Fruit fly (Drosophila melanogaster) whole organism, embryonic: ENCODE measurements around the gene Wdr92.

Experiments used
- Abd-B ChIP-seq: fragments of 200-800 bp; sonication (Bioruptor generic); optimal IDR thresholded peaks from 2 replicates; lab custom pipeline; 2018; ENCODE audit warnings: missing biosample characterization, mild to moderate bottlenecking, missing genetic modification characterization, moderate library complexity
- Adf1 ChIP-seq: fragments of 200-800 bp; sonication (Bioruptor generic); IDR thresholded peaks from 2 replicates; pipeline ENCODE4 v1.3.6; 2022; ENCODE audit warnings: missing biosample characterization, missing genetic modification characterization
- B-H2 ChIP-seq: fragments of 200-800 bp; sonication (Bioruptor generic); optimal IDR thresholded peaks from 2 replicates; lab custom pipeline; 2018; ENCODE audit warnings: missing biosample characterization, mild to moderate bottlenecking, missing genetic modification characterization
- CG10654 ChIP-seq: fragments of 200-800 bp; sonication (Bioruptor generic); optimal IDR thresholded peaks from 2 replicates; lab custom pipeline; 2016; ENCODE audit warnings: missing biosample characterization, missing genetic modification characterization
- CG11560 ChIP-seq: fragments of 200-800 bp; sonication (Bioruptor generic); IDR thresholded peaks from 3 replicates; pipeline ENCODE4 v1.3.6; 2022; ENCODE audit warnings: missing biosample characterization, missing genetic modification characterization
- CG12155 ChIP-seq: fragments of 200-800 bp; sonication (Bioruptor generic); optimal IDR thresholded peaks from 3 replicates; lab custom pipeline; 2016; ENCODE audit warnings: missing biosample characterization, missing genetic modification characterization
- CG12236 ChIP-seq: fragments of 200-800 bp; sonication (Bioruptor generic); optimal IDR thresholded peaks from 2 replicates; lab custom pipeline; 2016; ENCODE audit warnings: missing biosample characterization, missing genetic modification characterization
- CG12769 ChIP-seq: fragments of 200-800 bp; sonication (Bioruptor generic); optimal IDR thresholded peaks from 2 replicates; lab custom pipeline; 2019; ENCODE audit warnings: missing biosample characterization, mild to moderate bottlenecking, missing genetic modification characterization, moderate library complexity
- CG14667 ChIP-seq: fragments of 200-800 bp; sonication (Bioruptor generic); IDR thresholded peaks from 2 replicates; pipeline ENCODE4 v1.3.6; 2022; ENCODE audit warnings: missing biosample characterization, missing genetic modification characterization
- CG1529 ChIP-seq: fragments of 200-800 bp; sonication (Bioruptor generic); optimal IDR thresholded peaks from 3 replicates; lab custom pipeline; 2018; ENCODE audit warnings: missing biosample characterization, missing genetic modification characterization
- CG15514 ChIP-seq: fragments of 200-800 bp; sonication (Bioruptor generic); optimal IDR thresholded peaks from 3 replicates; lab custom pipeline; 2017; ENCODE audit warnings: missing biosample characterization, missing genetic modification characterization, mild to moderate bottlenecking, moderate library complexity, missing genetic modification reagents
- CG1603 ChIP-seq: fragments of 200-800 bp; sonication (Bioruptor generic); optimal IDR thresholded peaks from 2 replicates; lab custom pipeline; 2019; ENCODE audit warnings: missing biosample characterization, mild to moderate bottlenecking, missing genetic modification characterization, moderate library complexity
- CG17612 ChIP-seq: fragments of 200-800 bp; sonication (Bioruptor generic); IDR thresholded peaks from 2 replicates; pipeline ENCODE4 v1.3.6; 2022; ENCODE audit warnings: missing biosample characterization, missing genetic modification characterization
- CG18262 ChIP-seq: fragments of 200-800 bp; optimal IDR thresholded peaks from 3 replicates; lab custom pipeline; 2019; ENCODE audit warnings: missing biosample characterization, mild to moderate bottlenecking, missing genetic modification characterization, moderate library complexity
- CG2199 ChIP-seq: fragments of 200-800 bp; sonication (Bioruptor generic); IDR thresholded peaks from 3 replicates; pipeline ENCODE4 v1.3.6; 2022; ENCODE audit warnings: missing biosample characterization, missing genetic modification characterization
- CG3163 ChIP-seq: fragments of 200-800 bp; sonication (Bioruptor generic); optimal IDR thresholded peaks from 3 replicates; lab custom pipeline; 2016; ENCODE audit warnings: missing biosample characterization, missing genetic modification characterization
- CG32767 ChIP-seq: fragments of 200-800 bp; sonication (Bioruptor generic); IDR thresholded peaks from 2 replicates; pipeline ENCODE4 v1.3.6; 2022; ENCODE audit warnings: missing biosample characterization, missing genetic modification characterization
- CG7839 ChIP-seq: fragments of 200-800 bp; sonication (Bioruptor generic); optimal IDR thresholded peaks from 3 replicates; lab custom pipeline; 2018; ENCODE audit warnings: missing biosample characterization, mild to moderate bottlenecking, missing genetic modification characterization, moderate library complexity
- CG8924 ChIP-seq: fragments of 200-800 bp; optimal IDR thresholded peaks from 3 replicates; lab custom pipeline; 2019; ENCODE audit warnings: missing biosample characterization, mild to moderate bottlenecking, missing genetic modification characterization, moderate library complexity
- CrebB ChIP-seq: fragments of 200-800 bp; sonication (Bioruptor generic); optimal IDR thresholded peaks from 3 replicates; lab custom pipeline; 2018; ENCODE audit warnings: missing biosample characterization, mild to moderate bottlenecking, missing genetic modification characterization
- D19B ChIP-seq: fragments of 200-800 bp; sonication (Bioruptor generic); optimal IDR thresholded peaks from 2 replicates; lab custom pipeline; 2017; ENCODE audit warnings: missing biosample characterization, mild to moderate bottlenecking, missing genetic modification characterization
- Doc2 ChIP-seq: fragments of 200-800 bp; sonication (Bioruptor generic); IDR thresholded peaks from 2 replicates; pipeline ENCODE4 v1.3.6; 2022; ENCODE audit warnings: missing biosample characterization, missing genetic modification characterization
- HLHmδ ChIP-seq: fragments of 200-800 bp; sonication (Bioruptor generic); optimal IDR thresholded peaks from 2 replicates; lab custom pipeline; 2018; ENCODE audit warnings: missing biosample characterization, mild to moderate bottlenecking, missing genetic modification characterization, moderate library complexity
- Hey ChIP-seq: fragments of 200-800 bp; sonication (Bioruptor generic); optimal IDR thresholded peaks from 3 replicates; lab custom pipeline; 2018; ENCODE audit warnings: missing biosample characterization, mild to moderate bottlenecking, missing genetic modification characterization
- Kr ChIP-seq: fragments of 200-800 bp; sonication (Bioruptor generic); optimal IDR thresholded peaks from 2 replicates; lab custom pipeline; 2017; ENCODE audit warnings: missing biosample characterization, mild to moderate bottlenecking, missing genetic modification characterization
- Mad ChIP-seq: fragments of 200-800 bp; sonication (Bioruptor generic); optimal IDR thresholded peaks from 2 replicates; lab custom pipeline; 2016; ENCODE audit warnings: missing biosample characterization, missing genetic modification characterization
- Meics ChIP-seq: fragments of 200-800 bp; sonication (Bioruptor generic); optimal IDR thresholded peaks from 2 replicates; lab custom pipeline; 2017; ENCODE audit warnings: missing biosample characterization, mild to moderate bottlenecking, missing genetic modification characterization
- Pdp1 ChIP-seq, 2 experiments: fragments of 200-800 bp; sonication (Bioruptor generic); optimal IDR thresholded peaks; 3 replicates each; lab custom pipeline; 2016; ENCODE audit warnings: missing biosample characterization in 2 of 2, missing genetic modification characterization in 2 of 2, mild to moderate bottlenecking in 1 of 2, moderate library complexity in 1 of 2
- Rx ChIP-seq: fragments of 200-800 bp; sonication (Bioruptor generic); IDR thresholded peaks from 2 replicates; pipeline ENCODE4 v1.3.6; 2022; ENCODE audit warnings: missing biosample characterization, missing genetic modification characterization
- Sin3A ChIP-seq: fragments of >200 bp; optimal IDR thresholded peaks from 2 replicates; lab custom pipeline; 2018
- Sox100B ChIP-seq: fragments of 200-800 bp; sonication (Bioruptor generic); optimal IDR thresholded peaks from 3 replicates; lab custom pipeline; 2018; ENCODE audit warnings: missing biosample characterization, mild to moderate bottlenecking, missing genetic modification characterization
- TFAM ChIP-seq: fragments of 200-800 bp; sonication (Bioruptor generic); optimal IDR thresholded peaks from 2 replicates; lab custom pipeline; 2017; ENCODE audit warnings: missing biosample characterization, missing genetic modification characterization, inconsistent platforms
- cato ChIP-seq: fragments of 200-800 bp; sonication (Bioruptor generic); optimal IDR thresholded peaks from 2 replicates; lab custom pipeline; 2016; ENCODE audit warnings: missing biosample characterization, missing genetic modification characterization, borderline replicate concordance
- chinmo ChIP-seq: fragments of 200-800 bp; sonication (Bioruptor generic); IDR thresholded peaks from 4 replicates; pipeline ENCODE4 v1.3.6; 2022; ENCODE audit warnings: missing biosample characterization, missing genetic modification characterization; ENCODE audit not compliant: partially characterized antibody
- cwo ChIP-seq: fragments of 200-800 bp; sonication (Bioruptor generic); optimal IDR thresholded peaks from 3 replicates; lab custom pipeline; 2017; ENCODE audit warnings: missing biosample characterization, missing genetic modification characterization, mild to moderate bottlenecking, moderate library complexity, missing genetic modification reagents
- disco-r ChIP-seq: fragments of 200-800 bp; sonication (Bioruptor generic); optimal IDR thresholded peaks from 2 replicates; lab custom pipeline; 2016; ENCODE audit warnings: missing biosample characterization, missing genetic modification characterization
- dpn ChIP-seq, 2 experiments: fragments of 200-800 bp; sonication (Bioruptor generic); optimal IDR thresholded peaks; 3 replicates each; lab custom pipeline; 2016; ENCODE audit warnings: missing biosample characterization in 2 of 2, missing genetic modification characterization in 2 of 2
- exex ChIP-seq: fragments of 200-800 bp; sonication (Bioruptor generic); optimal IDR thresholded peaks from 4 replicates; lab custom pipeline; 2018; ENCODE audit warnings: missing biosample characterization, mild to moderate bottlenecking, missing genetic modification characterization, moderate library complexity
- gcm ChIP-seq: fragments of 200-800 bp; sonication (Bioruptor generic); optimal IDR thresholded peaks from 2 replicates; lab custom pipeline; 2019; ENCODE audit warnings: missing biosample characterization, mild to moderate bottlenecking, missing genetic modification characterization, moderate library complexity
- gro ChIP-seq: fragments of 200-800 bp; sonication (Bioruptor generic); optimal IDR thresholded peaks from 2 replicates; lab custom pipeline; 2016; ENCODE audit warnings: missing biosample characterization, missing genetic modification characterization
- h ChIP-seq: fragments of >200 bp; optimal IDR thresholded peaks from 2 replicates; lab custom pipeline; 2017
- p53 ChIP-seq: fragments of 200-800 bp; sonication (Bioruptor generic); optimal IDR thresholded peaks from 2 replicates; lab custom pipeline; 2016; ENCODE audit warnings: missing biosample characterization, missing genetic modification characterization
- ranshi ChIP-seq: fragments of 200-800 bp; sonication (Bioruptor generic); IDR thresholded peaks from 2 replicates; pipeline ENCODE4 v1.3.6; 2022; ENCODE audit warnings: missing biosample characterization, missing genetic modification characterization
- sd ChIP-seq: fragments of 200-800 bp; sonication (Bioruptor generic); optimal IDR thresholded peaks from 3 replicates; lab custom pipeline; 2018; ENCODE audit warnings: missing biosample characterization, mild to moderate bottlenecking, missing genetic modification characterization, moderate library complexity
- sens ChIP-seq: fragments of 200-800 bp; sonication (Bioruptor generic); peaks from one replicate; lab custom pipeline; 2016; ENCODE audit warnings: missing biosample characterization, missing genetic modification characterization
- so ChIP-seq: fragments of 200-800 bp; sonication (Bioruptor generic); IDR thresholded peaks from 3 replicates; pipeline ENCODE4 v1.3.6; 2022; ENCODE audit warnings: missing biosample characterization, missing genetic modification characterization
- sug ChIP-seq: fragments of 200-800 bp; optimal IDR thresholded peaks from 2 replicates; lab custom pipeline; 2019; ENCODE audit warnings: missing biosample characterization, mild to moderate bottlenecking, missing genetic modification characterization, moderate library complexity
- tgo ChIP-seq: fragments of 200-800 bp; sonication (Bioruptor generic); IDR thresholded peaks from 3 replicates; pipeline ENCODE4 v1.3.6; 2022; ENCODE audit warnings: missing biosample characterization, missing genetic modification characterization
- vnd ChIP-seq: fragments of 200-800 bp; sonication (Bioruptor generic); IDR thresholded peaks from 3 replicates; pipeline ENCODE4 v1.3.6; 2022; ENCODE audit warnings: missing biosample characterization, missing genetic modification characterization; ENCODE audit not compliant: partially characterized antibody
- wdn ChIP-seq: fragments of 200-800 bp; sonication (Bioruptor generic); IDR thresholded peaks from 2 replicates; pipeline ENCODE4 v1.3.6; 2022; ENCODE audit warnings: missing biosample characterization, missing genetic modification characterization
- zfh1 ChIP-seq: fragments of 200-800 bp; sonication (Bioruptor generic); IDR thresholded peaks from 3 replicates; pipeline ENCODE4 v1.3.6; 2022; ENCODE audit warnings: missing biosample characterization, missing genetic modification characterization

Wdr92 gene

dm6 chr3L:17912448-17912847 lies 4.5 kb downstream of the Wdr92 start, which contains the start of gene CG5290 (continued):
- TF ChIP-seq gcm (no peak), CrebB (no peak), CG11560 (no peak), Rx (GFP tag; lab: Robert Waterston, UW) (no peak), tgo (no peak), Sin3A (lab: Kevin White, UChicago) (peak; percentile 4), Abd-B (GFP tag; lab: Kevin White, UChicago) (no peak), CG15514 (GFP tag; lab: Kevin White, UChicago) (peak; percentile 87), p53 (GFP tag; lab: Kevin White, UChicago) (no peak), cato (GFP tag; lab: Kevin White, UChicago) (peak; percentile 11), CG1529 (GFP tag; lab: Kevin White, UChicago) (no peak), D19B (GFP tag; lab: Kevin White, UChicago) (no peak), dpn (GFP tag; optimal IDR thresholded peaks at IDR 0.05; lab: Kevin White, UChicago) (peak; percentile 20 to 36), CG17612 (GFP tag; lab: Robert Waterston, UW) (no peak), Kr (GFP tag; lab: Kevin White, UChicago) (no peak), Meics (GFP tag; lab: Kevin White, UChicago) (no peak), CG10654 (GFP tag; lab: Kevin White, UChicago) (no peak), Hey (no peak), Doc2 (GFP tag; lab: Robert Waterston, UW) (no peak), CG3163 (GFP tag; lab: Kevin White, UChicago) (peak; percentile 31), so (GFP tag; lab: Robert Waterston, UW) (no peak), h (lab: Kevin White, UChicago) (no peak), CG32767 (GFP tag; lab: Robert Waterston, UW) (no peak), CG2199 (GFP tag; lab: Robert Waterston, UW) (no peak), CG12155 (GFP tag; lab: Kevin White, UChicago) (peak; percentile 52), vnd (peak; percentile 54; the same call in 2 of the 3 replicates), CG7839 (tag; lab: Kevin White, UChicago) (peak; percentile 9), cwo (GFP tag; lab: Kevin White, UChicago) (no peak), CG14667 (GFP tag; lab: Robert Waterston, UW) (no peak), CG1603 (tag; lab: Kevin White, UChicago) (peak; percentile 29), HLHmδ (GFP tag; lab: Kevin White, UChicago) (no peak), CG8924 (tag; lab: Kevin White, UChicago) (no peak), CG12236 (GFP tag; lab: Kevin White, UChicago) (peak; percentile 24), Sox100B (GFP tag; lab: Kevin White, UChicago) (peak; percentile 11), disco-r (GFP tag; lab: Kevin White, UChicago) (no peak), ranshi (GFP tag; lab: Robert Waterston, UW) (no peak), TFAM (GFP tag; lab: Kevin White, UChicago) (no peak), CG18262 (tag; lab: Kevin White, UChicago) (no peak)

DNA sequence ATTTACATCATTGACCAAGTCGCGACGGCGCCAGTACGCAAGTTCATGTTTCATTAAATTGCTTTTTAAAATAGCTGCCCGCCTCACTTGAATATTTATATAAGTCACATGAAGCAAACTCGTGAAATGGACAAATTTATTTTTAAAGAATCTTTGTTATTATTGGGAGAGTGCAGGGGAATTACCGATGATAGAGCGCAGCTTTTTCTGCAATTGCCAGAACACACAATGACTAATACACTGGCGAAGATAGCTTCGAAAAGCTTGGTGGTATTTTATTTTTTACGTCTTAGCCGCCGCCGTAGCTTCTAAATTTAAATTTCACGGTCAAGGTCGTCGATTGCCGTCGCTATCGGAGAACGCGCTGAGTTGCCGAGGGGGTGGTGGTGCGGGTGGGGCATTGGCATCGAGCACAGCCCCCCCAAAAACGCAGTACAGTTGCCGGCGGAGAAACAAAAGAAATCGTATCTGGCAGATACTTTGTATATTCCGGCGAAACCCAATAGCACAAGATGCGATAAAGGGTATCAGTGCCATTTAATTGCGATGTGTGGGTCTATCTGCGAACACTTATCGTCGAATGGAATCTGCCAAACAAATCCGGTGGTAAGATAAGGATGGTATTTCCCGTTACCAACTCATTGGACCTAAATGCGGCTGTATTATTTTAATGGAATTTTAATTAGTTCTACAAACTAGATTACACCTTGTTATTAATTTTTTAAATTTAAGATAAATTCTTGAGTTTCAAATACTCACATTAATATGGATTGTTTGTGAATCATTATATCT lies 5.2 kb downstream of the Wdr92 start:
- peak; percentile 88 for TF ChIP-seq sug (tag; lab: Kevin White, UChicago)
- TF ChIP-seq Pdp1 (GFP tag; optimal IDR thresholded peaks at IDR 0.05; lab: Kevin White, UChicago), result peak in 1 of 2 experiments; percentile 18
- peak; percentile 41 for TF ChIP-seq gro (GFP tag; lab: Kevin White, UChicago)
- no peak for TF ChIP-seq Mad (GFP tag; lab: Kevin White, UChicago)
- TF ChIP-seq sens (GFP tag; lab: Kevin White, UChicago), result peak; percentile 6
- peak; percentile 75 for TF ChIP-seq sd
- TF ChIP-seq CG14667 (GFP tag; lab: Robert Waterston, UW), result no peak
- TF ChIP-seq wdn (GFP tag; lab: Robert Waterston, UW), result 0 out of 2 replicates have a peak, but pooled peaks have one; percentile 22
- peak; percentile 53; the same call in 1 of the 2 replicates for TF ChIP-seq Adf1 (GFP tag; lab: Robert Waterston, UW)
- 0 out of 3 replicates have a peak, but pooled peaks have one; percentile 16 for TF ChIP-seq zfh1
- TF ChIP-seq B-H2 (GFP tag; lab: Kevin White, UChicago), result peak; percentile 44
- TF ChIP-seq exex (tag; lab: Kevin White, UChicago), result peak; percentile 89
- peak; percentile 29 for TF ChIP-seq CG12769
- peak; percentile 89; the same call in 2 of the 4 replicates for TF ChIP-seq chinmo
